Worm (Caenorhabditis elegans): ENCODE data around the gene hip-1.

Gene hip-1

DNA sequence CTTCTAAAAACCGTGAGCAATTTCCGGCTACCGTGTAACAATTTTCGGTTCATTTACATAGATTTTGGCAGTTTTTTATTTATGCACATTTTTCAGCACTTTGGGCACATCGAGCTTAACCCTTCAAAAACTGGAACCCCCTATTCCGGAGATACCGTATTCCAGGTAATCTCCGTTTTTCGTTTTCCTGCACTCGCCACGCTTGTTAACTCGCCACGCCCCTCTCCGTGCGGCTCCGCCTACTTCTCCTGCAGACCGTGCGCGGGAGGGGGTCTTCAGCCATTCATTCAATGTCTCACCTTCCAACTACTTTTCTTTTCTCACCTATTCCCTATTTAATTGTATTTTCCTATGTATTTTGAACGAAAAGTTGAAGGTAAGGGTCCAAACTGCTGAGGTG lies 37.8 kb upstream of the hip-1 start:
- no peak for TF ChIP-seq tbx-8 (GFP tag; optimal IDR thresholded peaks at IDR 0.05)
- TF ChIP-seq ceh-39 (tag; optimal IDR thresholded peaks at IDR 0.05), result no peak
- TF ChIP-seq unc-120 (tag; optimal IDR thresholded peaks at IDR 0.05; ENCODE audit: poor library complexity, severe bottlenecking), result no peak
- TF ChIP-seq mep-1 (tag; optimal IDR thresholded peaks at IDR 0.05), result no peak
- TF ChIP-seq sem-2 (GFP tag; optimal IDR thresholded peaks at IDR 0.05), result no peak
- no peak for TF ChIP-seq blmp-1 (tag; optimal IDR thresholded peaks at IDR 0.05)
- TF ChIP-seq ceh-43 (GFP tag; optimal IDR thresholded peaks at IDR 0.05), result no peak
- no peak for TF ChIP-seq M03D4.4 (tag; optimal IDR thresholded peaks at IDR 0.05)
- TF ChIP-seq lin-32 (GFP tag; optimal IDR thresholded peaks at IDR 0.05), result no peak
- TF ChIP-seq nhr-12 (tag; optimal IDR thresholded peaks at IDR 0.05), result no peak

DNA sequence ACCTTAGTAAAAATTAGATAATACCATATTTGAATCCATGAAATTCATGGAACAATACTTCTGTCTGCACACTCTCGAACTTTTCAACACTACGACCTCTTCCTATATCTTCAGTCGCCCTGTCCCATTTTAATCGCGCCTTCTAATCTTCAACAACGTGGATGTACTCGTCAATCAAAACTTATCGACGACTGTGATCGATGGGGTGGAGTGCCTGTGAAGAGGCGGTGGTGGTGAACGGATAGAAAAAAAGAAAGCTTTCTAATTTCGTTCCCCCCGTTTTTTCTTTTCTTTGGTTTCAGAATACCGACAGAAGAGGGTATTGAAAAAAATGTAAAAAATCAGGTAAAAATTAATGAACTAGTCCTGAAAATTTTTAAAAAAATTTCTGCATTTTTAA lies 36.7 kb upstream of the hip-1 start:
- TF ChIP-seq blmp-1 (tag; optimal IDR thresholded peaks at IDR 0.05) (no peak), unc-62 (GFP tag; optimal IDR thresholded peaks at IDR 0.05) (peak; percentile 46)

DNA sequence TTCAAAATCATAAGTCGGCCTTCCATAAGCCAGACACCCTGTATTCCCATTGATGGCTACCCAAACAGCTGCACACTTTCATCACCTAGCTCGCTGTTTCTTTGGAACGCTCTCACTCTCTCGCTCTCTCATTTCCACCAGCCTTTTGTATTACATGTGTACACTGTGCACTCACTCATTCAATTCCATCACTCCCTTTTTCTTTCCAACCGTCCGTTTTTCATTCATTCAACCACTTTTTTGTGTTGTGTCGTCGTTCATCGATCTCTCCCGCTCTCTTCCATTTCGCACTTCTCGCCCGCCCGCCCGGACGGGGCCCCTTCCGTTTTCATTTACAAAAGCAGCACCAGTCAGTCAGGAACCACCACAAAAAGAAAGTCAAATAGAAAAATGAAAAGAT lies 35.7 kb upstream of the hip-1 start:
- TF ChIP-seq unc-62 (GFP tag; optimal IDR thresholded peaks at IDR 0.05) (no peak), bed-3 (GFP tag; optimal IDR thresholded peaks at IDR 0.05) (no peak), pha-4 (tag; optimal IDR thresholded peaks at IDR 0.05) (peak; percentile 26), elt-1 (tag; optimal IDR thresholded peaks at IDR 0.05; ENCODE audit: borderline replicate concordance, insufficient read depth) (no peak), ceh-83 (GFP tag; optimal IDR thresholded peaks at IDR 0.05) (peak; percentile 63), ztf-11 (tag; optimal IDR thresholded peaks at IDR 0.05) (no peak), ham-2 (GFP tag; optimal IDR thresholded peaks at IDR 0.05) (peak; percentile 6), sptf-1 (tag; optimal IDR thresholded peaks at IDR 0.05) (no peak)

DNA sequence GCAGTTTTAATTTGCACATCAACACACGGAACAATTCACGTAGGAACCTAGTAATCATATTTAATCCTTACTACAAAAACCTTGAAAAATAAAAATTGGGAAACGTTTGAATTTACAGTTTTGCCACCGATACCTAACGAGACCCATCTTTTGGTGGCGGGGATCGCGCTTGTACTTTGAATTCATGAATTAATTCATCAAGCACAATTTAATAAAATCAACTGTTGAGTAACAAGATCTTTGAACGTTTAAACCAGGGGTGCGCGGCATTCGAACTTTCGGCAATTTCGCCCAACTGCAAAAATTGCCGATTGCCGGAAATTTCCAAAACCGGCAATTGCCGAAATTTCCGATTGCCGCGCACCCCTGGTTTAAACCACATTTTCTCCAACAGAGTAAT lies 34.4 kb upstream of the hip-1 start:
- TF ChIP-seq elt-1 (tag; optimal IDR thresholded peaks at IDR 0.05; ENCODE audit: borderline replicate concordance, insufficient read depth), result no peak

DNA sequence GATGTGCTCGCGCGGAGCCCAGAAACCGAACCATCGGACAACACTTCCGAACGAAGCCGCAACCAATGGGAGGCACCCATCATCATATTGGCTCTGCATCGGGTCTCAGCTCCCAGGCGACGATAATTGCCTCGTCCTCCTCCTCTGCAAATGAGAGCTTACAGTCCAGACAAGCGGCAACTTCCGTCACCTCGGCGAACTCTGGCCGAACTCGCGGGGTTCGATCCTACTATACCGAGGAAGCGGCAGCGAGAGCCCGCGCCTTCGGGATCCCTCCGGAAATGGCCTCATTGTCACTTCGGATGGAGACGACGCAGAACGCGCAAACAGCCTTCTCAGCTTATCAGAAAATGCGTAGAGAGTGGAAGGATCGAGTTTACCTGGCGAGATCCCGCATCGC lies 32.7 kb upstream of the hip-1 start:
- TF ChIP-seq sem-2 (GFP tag; optimal IDR thresholded peaks at IDR 0.05) (peak; percentile 4), drap-1 (GFP tag; optimal IDR thresholded peaks at IDR 0.05) (no peak), lin-13 (tag; optimal IDR thresholded peaks at IDR 0.05) (no peak)

DNA sequence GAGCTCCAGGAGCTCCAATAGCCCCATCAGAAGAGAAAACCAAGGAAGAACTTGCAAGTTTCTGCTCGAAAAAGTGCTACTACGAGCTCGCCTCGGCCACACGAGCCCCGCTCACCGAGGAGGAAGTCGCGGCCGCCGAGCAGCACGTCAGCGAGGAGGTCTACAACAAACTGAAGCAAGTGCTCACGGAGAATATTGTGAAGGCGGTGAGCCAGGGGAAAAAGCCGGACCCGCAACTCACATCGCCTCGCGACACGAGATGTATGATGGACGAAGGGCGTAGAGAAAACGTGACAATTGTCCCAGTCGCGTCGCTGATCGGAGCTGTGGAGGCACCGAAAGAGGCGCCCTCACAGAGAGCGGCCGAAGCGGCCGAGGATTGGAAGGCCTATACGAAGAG lies 30.4 kb upstream of the hip-1 start:
- TF ChIP-seq unc-62 (GFP tag; optimal IDR thresholded peaks at IDR 0.05), result no peak
- no peak for TF ChIP-seq elt-3 (tag; optimal IDR thresholded peaks at IDR 0.05)
- TF ChIP-seq unc-39 (tag; optimal IDR thresholded peaks at IDR 0.05), result no peak
- no peak for TF ChIP-seq ztf-11 (tag; optimal IDR thresholded peaks at IDR 0.05)
- TF ChIP-seq hlh-1 (tag; optimal IDR thresholded peaks at IDR 0.05), result no peak
- no peak for TF ChIP-seq unc-120 (tag; optimal IDR thresholded peaks at IDR 0.05; ENCODE audit: poor library complexity, severe bottlenecking)
- TF ChIP-seq nhr-28 (tag; optimal IDR thresholded peaks at IDR 0.05), result no peak
- TF ChIP-seq ces-1 (GFP tag; optimal IDR thresholded peaks at IDR 0.05), result no peak
- TF ChIP-seq flh-1 (GFP tag; optimal IDR thresholded peaks at IDR 0.05), result no peak
- no peak for TF ChIP-seq lin-13 (tag; optimal IDR thresholded peaks at IDR 0.05)
- TF ChIP-seq snpc-4 (tag; optimal IDR thresholded peaks at IDR 0.05), result no peak
- TF ChIP-seq sem-2 (GFP tag; optimal IDR thresholded peaks at IDR 0.05), result no peak
- TF ChIP-seq mab-5 (tag; optimal IDR thresholded peaks at IDR 0.05), result no peak
- TF ChIP-seq lsy-2 (tag; optimal IDR thresholded peaks at IDR 0.05), result no peak

DNA sequence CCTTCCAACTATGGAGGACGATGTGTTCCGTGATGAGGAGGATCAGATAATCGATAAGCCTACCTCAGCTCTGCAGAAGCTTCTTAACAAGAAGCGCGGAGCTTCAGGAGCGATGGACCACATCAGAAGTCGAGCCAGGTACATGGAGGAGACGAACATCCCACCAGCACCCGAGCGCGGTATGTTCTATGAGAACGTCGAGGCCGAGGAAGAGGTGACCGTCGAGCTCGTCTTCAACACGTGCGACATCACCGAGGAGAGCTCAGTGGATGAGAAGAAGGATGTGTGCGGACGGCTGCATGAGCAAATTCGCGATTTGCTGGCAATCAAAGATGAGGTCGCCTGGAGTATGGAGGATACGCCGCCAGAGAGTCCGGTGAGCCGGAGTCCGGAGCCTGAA lies 29.7 kb upstream of the hip-1 start:
- TF ChIP-seq M03D4.4 (tag; optimal IDR thresholded peaks at IDR 0.05) (no peak), ham-2 (GFP tag; optimal IDR thresholded peaks at IDR 0.05) (no peak), unc-62 (GFP tag; optimal IDR thresholded peaks at IDR 0.05) (no peak), hlh-1 (tag; optimal IDR thresholded peaks at IDR 0.05) (no peak), bed-3 (GFP tag; optimal IDR thresholded peaks at IDR 0.05) (no peak), ztf-11 (tag; optimal IDR thresholded peaks at IDR 0.05) (no peak), unc-120 (tag; optimal IDR thresholded peaks at IDR 0.05; ENCODE audit: poor library complexity, severe bottlenecking) (no peak), mep-1 (tag; optimal IDR thresholded peaks at IDR 0.05) (no peak)
